Fruit fly (Drosophila melanogaster) whole organism, prepupa: ENCODE measurements around the gene CG13285.

Source experiments
- CG11902 ChIP-seq: fragments of 200-800 bp; sonication (Bioruptor generic); optimal IDR thresholded peaks from 3 replicates; lab custom pipeline; 2016; ENCODE audit warnings: missing biosample characterization, missing genetic modification characterization
- CG34406 ChIP-seq: fragments of 200-800 bp; sonication (Bioruptor generic); optimal IDR thresholded peaks from 3 replicates; lab custom pipeline; 2016; ENCODE audit warnings: missing biosample characterization, missing genetic modification characterization
- vri ChIP-seq: fragments of 200-800 bp; sonication (Bioruptor generic); optimal IDR thresholded peaks from 3 replicates; lab custom pipeline; 2016; ENCODE audit warnings: missing biosample characterization, mild to moderate bottlenecking, missing genetic modification characterization

DNA sequence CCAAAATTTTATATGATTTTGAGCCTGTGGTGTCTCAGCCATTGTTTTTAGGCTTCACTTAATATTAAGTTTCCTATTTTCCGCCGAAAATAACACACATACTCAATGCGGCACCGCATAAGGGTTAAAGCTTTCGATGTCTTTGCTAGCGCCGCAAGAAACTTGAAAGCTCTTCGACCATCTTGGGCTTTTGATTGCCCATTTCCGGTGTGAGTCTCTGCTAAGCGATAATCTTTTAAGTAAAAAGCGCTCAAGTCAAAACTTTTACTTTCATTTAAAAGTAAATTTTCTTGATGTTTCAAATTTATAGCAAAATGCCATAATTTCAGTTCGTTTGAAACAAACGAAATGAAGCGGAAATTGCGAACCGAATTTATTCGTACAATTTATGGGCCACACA lies 23.6 kb downstream of the CG13285 start:
- TF ChIP-seq vri, result peak; percentile 73
- peak; percentile 30 for TF ChIP-seq CG11902 (GFP tag; lab: Kevin White, UChicago)
- peak; percentile 72 for TF ChIP-seq CG34406 (GFP tag; lab: Kevin White, UChicago)
